Fruit fly (Drosophila melanogaster) whole organism, embryonic: Measurements from ENCODE around the gene mil.

ENCODE experiments used
- CG10959 ChIP-seq: fragments of 200-800 bp; sonication (Bioruptor generic); IDR thresholded peaks from 2 replicates; pipeline ENCODE4 v1.3.6; 2022; ENCODE audit warnings: missing biosample characterization, missing genetic modification characterization
- CG11456 ChIP-seq: fragments of 200-800 bp; sonication (Bioruptor generic); IDR thresholded peaks from 3 replicates; pipeline ENCODE4 v1.3.6; 2022; ENCODE audit warnings: missing biosample characterization, missing genetic modification characterization
- CG11504 ChIP-seq: fragments of 200-800 bp; sonication (Bioruptor generic); optimal IDR thresholded peaks from 3 replicates; lab custom pipeline; 2019; ENCODE audit warnings: missing biosample characterization, mild to moderate bottlenecking, missing genetic modification characterization, moderate library complexity
- CG12659 ChIP-seq: fragments of 200-800 bp; sonication (Bioruptor generic); optimal IDR thresholded peaks from 3 replicates; lab custom pipeline; 2017; ENCODE audit warnings: mild to moderate bottlenecking, missing biosample characterization, missing genetic modification reagents, missing genetic modification characterization
- CG13123 ChIP-seq: fragments of 200-800 bp; sonication (Bioruptor generic); optimal IDR thresholded peaks from 2 replicates; lab custom pipeline; 2016; ENCODE audit warnings: missing biosample characterization, missing genetic modification characterization
- CG14050 ChIP-seq: fragments of 200-800 bp; sonication (Bioruptor generic); IDR thresholded peaks from 3 replicates; pipeline ENCODE4 v1.3.6; 2022; ENCODE audit warnings: missing biosample characterization, missing genetic modification characterization
- CG15073 ChIP-seq: fragments of 200-800 bp; sonication (Bioruptor generic); optimal IDR thresholded peaks from 2 replicates; lab custom pipeline; 2016; ENCODE audit warnings: missing biosample characterization, missing genetic modification characterization
- CG18764 ChIP-seq: fragments of 200-800 bp; sonication (Bioruptor generic); optimal IDR thresholded peaks from 3 replicates; lab custom pipeline; 2016; ENCODE audit warnings: missing biosample characterization, missing genetic modification characterization
- CG3838 ChIP-seq: fragments of 200-800 bp; sonication (Bioruptor generic); optimal IDR thresholded peaks from 3 replicates; lab custom pipeline; 2016; ENCODE audit warnings: missing biosample characterization, missing genetic modification characterization
- CG43689 ChIP-seq: fragments of 200-800 bp; sonication (Bioruptor generic); IDR thresholded peaks from 2 replicates; pipeline ENCODE4 v1.3.6; 2022; ENCODE audit warnings: missing biosample characterization, missing genetic modification characterization
- CG6765 ChIP-seq: fragments of 200-800 bp; sonication (Bioruptor generic); optimal IDR thresholded peaks from 3 replicates; lab custom pipeline; 2017; ENCODE audit warnings: missing biosample characterization, mild to moderate bottlenecking, missing genetic modification characterization
- CG8290 ChIP-seq, 3 experiments: fragments of 200-800 bp; sonication (Bioruptor generic); optimal IDR thresholded peaks; 2 replicates each; lab custom pipeline; 2016 to 2019; ENCODE audit warnings: missing biosample characterization in 3 of 3, missing genetic modification characterization in 3 of 3, mild to moderate bottlenecking in 2 of 3, moderate library complexity in 1 of 3
- CG8924 ChIP-seq: fragments of 200-800 bp; optimal IDR thresholded peaks from 3 replicates; lab custom pipeline; 2019; ENCODE audit warnings: missing biosample characterization, mild to moderate bottlenecking, missing genetic modification characterization, moderate library complexity
- Deaf1 ChIP-seq: fragments of 200-800 bp; optimal IDR thresholded peaks from 3 replicates; lab custom pipeline; 2019; ENCODE audit warnings: missing biosample characterization, mild to moderate bottlenecking, missing genetic modification characterization, moderate library complexity
- GATAe ChIP-seq: fragments of 200-800 bp; sonication (Bioruptor generic); conservative IDR thresholded peaks from 2 replicates; pipeline ENCODE4 v1.3.6; 2022; ENCODE audit warnings: missing biosample characterization, missing genetic modification characterization
- HLH4C ChIP-seq: fragments of 200-800 bp; sonication (Bioruptor generic); IDR thresholded peaks from 3 replicates; pipeline ENCODE4 v1.3.6; 2022; ENCODE audit warnings: missing biosample characterization, missing genetic modification characterization; ENCODE audit not compliant: partially characterized antibody
- HLH54F ChIP-seq: fragments of 200-800 bp; sonication (Bioruptor generic); optimal IDR thresholded peaks from 3 replicates; lab custom pipeline; 2016; ENCODE audit warnings: missing biosample characterization, missing genetic modification characterization
- HmgD ChIP-seq: fragments of 200-800 bp; sonication (Bioruptor generic); optimal IDR thresholded peaks from 3 replicates; lab custom pipeline; 2016; ENCODE audit warnings: missing biosample characterization, missing genetic modification characterization
- HmgZ ChIP-seq: fragments of 200-800 bp; sonication (Bioruptor generic); optimal IDR thresholded peaks from 2 replicates; lab custom pipeline; 2018; ENCODE audit warnings: missing biosample characterization, mild to moderate bottlenecking, missing genetic modification characterization
- Hmr ChIP-seq: fragments of 200-800 bp; sonication (Bioruptor generic); optimal IDR thresholded peaks from 3 replicates; lab custom pipeline; 2017; ENCODE audit warnings: mild to moderate bottlenecking, missing biosample characterization, missing genetic modification reagents, missing genetic modification characterization
- Lhr ChIP-seq: fragments of 200-800 bp; sonication (Bioruptor generic); optimal IDR thresholded peaks from 3 replicates; lab custom pipeline; 2017; ENCODE audit warnings: mild to moderate bottlenecking, missing biosample characterization, missing genetic modification reagents, missing genetic modification characterization
- Lim3 ChIP-seq: fragments of 200-800 bp; sonication (Bioruptor generic); IDR thresholded peaks from 2 replicates; pipeline ENCODE4 v1.3.6; 2022; ENCODE audit warnings: missing biosample characterization, missing genetic modification characterization
- MESR4 ChIP-seq: fragments of 200-800 bp; sonication (Bioruptor generic); optimal IDR thresholded peaks from 2 replicates; lab custom pipeline; 2018; ENCODE audit warnings: missing biosample characterization, mild to moderate bottlenecking, missing genetic modification characterization, moderate library complexity
- MTF-1 ChIP-seq: fragments of 200-800 bp; sonication (Bioruptor generic); optimal IDR thresholded peaks from 2 replicates; lab custom pipeline; 2018; ENCODE audit warnings: missing biosample characterization, mild to moderate bottlenecking, missing genetic modification characterization, borderline replicate concordance
- Med ChIP-seq: fragments of 200-800 bp; sonication (Bioruptor generic); peaks from one replicate; lab custom pipeline; 2016; ENCODE audit warnings: missing biosample characterization, missing genetic modification characterization, mild to moderate bottlenecking, inconsistent platforms, moderate library complexity
- NC2α ChIP-seq: fragments of 200-800 bp; sonication (Bioruptor generic); optimal IDR thresholded peaks from 2 replicates; lab custom pipeline; 2016; ENCODE audit warnings: missing biosample characterization, missing genetic modification characterization
- Nf-YB ChIP-seq: fragments of 200-800 bp; sonication (Bioruptor generic); optimal IDR thresholded peaks from 3 replicates; lab custom pipeline; 2019; ENCODE audit warnings: missing biosample characterization, mild to moderate bottlenecking, missing genetic modification characterization, moderate library complexity
- Nf-YC ChIP-seq: fragments of 200-800 bp; optimal IDR thresholded peaks from 3 replicates; lab custom pipeline; 2019; ENCODE audit warnings: missing biosample characterization, mild to moderate bottlenecking, missing genetic modification characterization, moderate library complexity
- Sox102F ChIP-seq: fragments of 200-800 bp; sonication (Bioruptor generic); optimal IDR thresholded peaks from 2 replicates; lab custom pipeline; 2018; ENCODE audit warnings: missing biosample characterization, mild to moderate bottlenecking, missing genetic modification characterization, moderate library complexity
- Tbp ChIP-seq: fragments of >200 bp; optimal IDR thresholded peaks from 2 replicates; lab custom pipeline; 2018; ENCODE audit warnings: missing biosample characterization, missing genetic modification characterization
- aop ChIP-seq: fragments of 200-800 bp; sonication (Bioruptor generic); IDR thresholded peaks from 2 replicates; pipeline ENCODE4 v1.3.6; 2022; ENCODE audit warnings: missing biosample characterization, missing genetic modification characterization
- da ChIP-seq: fragments of 200-800 bp; sonication (Bioruptor generic); optimal IDR thresholded peaks from 2 replicates; lab custom pipeline; 2016; ENCODE audit warnings: missing biosample characterization, missing genetic modification characterization
- ems ChIP-seq: fragments of 200-800 bp; sonication (Bioruptor generic); optimal IDR thresholded peaks from 3 replicates; lab custom pipeline; 2016; ENCODE audit warnings: missing biosample characterization, missing genetic modification characterization
- en ChIP-seq: fragments of 200-800 bp; sonication (Bioruptor generic); optimal IDR thresholded peaks from 2 replicates; lab custom pipeline; 2016; ENCODE audit warnings: missing biosample characterization, missing genetic modification characterization
- ewg ChIP-seq: fragments of 200-800 bp; sonication (Bioruptor generic); optimal IDR thresholded peaks from 3 replicates; lab custom pipeline; 2017; ENCODE audit warnings: mild to moderate bottlenecking, missing biosample characterization, missing genetic modification reagents, missing genetic modification characterization
- fd96Cb ChIP-seq: fragments of 200-800 bp; sonication (Bioruptor generic); optimal IDR thresholded peaks from 2 replicates; lab custom pipeline; 2018; ENCODE audit warnings: missing biosample characterization, mild to moderate bottlenecking, missing genetic modification characterization, moderate library complexity
- gsb-n ChIP-seq: fragments of 200-800 bp; sonication (Bioruptor generic); optimal IDR thresholded peaks from 3 replicates; lab custom pipeline; 2018; ENCODE audit warnings: missing biosample characterization, mild to moderate bottlenecking, missing genetic modification characterization
- ind ChIP-seq: fragments of 200-800 bp; sonication (Bioruptor generic); optimal IDR thresholded peaks from 3 replicates; lab custom pipeline; 2016; ENCODE audit warnings: missing biosample characterization, missing genetic modification characterization
- klu ChIP-seq: fragments of 200-800 bp; sonication (Bioruptor generic); IDR thresholded peaks from 2 replicates; pipeline ENCODE4 v1.3.6; 2022; ENCODE audit warnings: missing biosample characterization, missing genetic modification characterization
- oc ChIP-seq: fragments of 200-800 bp; sonication (Bioruptor generic); optimal IDR thresholded peaks from 2 replicates; lab custom pipeline; 2018; ENCODE audit warnings: missing biosample characterization, mild to moderate bottlenecking, missing genetic modification characterization, moderate library complexity
- pan ChIP-seq, 4 experiments: fragments of >200 bp in 3 of 4; fragments of 200-800 bp in 1 of 4; sonication (Bioruptor generic) in 1 of 4; optimal IDR thresholded peaks in 3 of 4; IDR thresholded peaks in 1 of 4; 2 replicates each; pipeline versions ENCODE4 v1.3.6 to Lab custom; 2017 to 2022; ENCODE audit warnings: missing biosample characterization in 2 of 4, missing genetic modification characterization in 2 of 4, mixed read lengths in 1 of 4
- phol ChIP-seq: fragments of 200-800 bp; sonication (Bioruptor generic); optimal IDR thresholded peaks from 3 replicates; lab custom pipeline; 2018; ENCODE audit warnings: missing biosample characterization, mild to moderate bottlenecking, missing genetic modification characterization, moderate library complexity
- psq ChIP-seq: fragments of 200-800 bp; sonication (Bioruptor generic); optimal IDR thresholded peaks from 2 replicates; lab custom pipeline; 2017; ENCODE audit warnings: missing biosample characterization, missing genetic modification characterization
- scrt ChIP-seq: fragments of 200-800 bp; sonication (Bioruptor generic); optimal IDR thresholded peaks from 2 replicates; lab custom pipeline; 2018; ENCODE audit warnings: missing biosample characterization, mild to moderate bottlenecking, missing genetic modification characterization, moderate library complexity
- sens ChIP-seq: fragments of 200-800 bp; sonication (Bioruptor generic); peaks from one replicate; lab custom pipeline; 2016; ENCODE audit warnings: missing biosample characterization, missing genetic modification characterization
- sens-2 ChIP-seq: fragments of 200-800 bp; sonication (Bioruptor generic); IDR thresholded peaks from 2 replicates; pipeline ENCODE4 v1.3.6; 2022; ENCODE audit warnings: missing biosample characterization, missing genetic modification characterization
- sisA ChIP-seq: fragments of 200-800 bp; sonication (Bioruptor generic); IDR thresholded peaks from 2 replicates; pipeline ENCODE4 v1.3.6; 2022; ENCODE audit warnings: missing biosample characterization, missing genetic modification characterization
- tio ChIP-seq: fragments of 200-800 bp; sonication (Bioruptor generic); optimal IDR thresholded peaks from 2 replicates; lab custom pipeline; 2017; ENCODE audit warnings: missing biosample characterization, missing genetic modification characterization, inconsistent platforms
- ttk ChIP-seq: fragments of 200-800 bp; sonication (Bioruptor generic); IDR thresholded peaks from 2 replicates; pipeline ENCODE4 v2.1.2; 2022; ENCODE audit warnings: missing biosample characterization, missing genetic modification characterization
- vfl ChIP-seq: fragments of 200-800 bp; sonication (Bioruptor generic); optimal IDR thresholded peaks from 2 replicates; lab custom pipeline; 2016; ENCODE audit warnings: missing biosample characterization, missing genetic modification characterization
- vnd ChIP-seq: fragments of 200-800 bp; sonication (Bioruptor generic); IDR thresholded peaks from 3 replicates; pipeline ENCODE4 v1.3.6; 2022; ENCODE audit warnings: missing biosample characterization, missing genetic modification characterization; ENCODE audit not compliant: partially characterized antibody

Gene mil

DNA sequence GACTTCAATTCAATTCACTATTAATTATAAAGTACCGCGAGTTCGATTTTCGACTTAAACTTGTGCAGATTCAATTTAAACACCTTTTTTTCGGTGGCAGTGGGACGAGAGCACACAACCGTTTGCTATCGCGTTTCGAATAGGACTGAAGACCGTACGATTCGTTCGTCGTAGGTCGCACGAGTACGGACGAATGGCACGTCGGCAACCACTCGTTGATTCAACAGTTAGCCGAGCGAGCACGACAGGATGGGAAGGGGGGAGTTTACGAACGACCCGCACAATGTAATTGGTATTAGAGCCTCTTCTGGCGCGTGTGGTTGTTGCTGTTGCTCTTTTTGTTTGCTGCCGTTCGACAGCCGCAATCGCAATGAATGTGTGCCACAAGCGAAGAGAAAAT, 6.6 kb upstream of the mil start, which contains the start of gene CG34353 (continued):
- TF ChIP-seq Med (GFP tag; lab: Kevin White, UChicago): peak; percentile 67
- TF ChIP-seq klu (GFP tag; lab: Robert Waterston, UW): no peak
- TF ChIP-seq NC2α: no peak
- TF ChIP-seq oc (tag; lab: Kevin White, UChicago): peak; percentile 59
- TF ChIP-seq CG8290 (GFP tag; optimal IDR thresholded peaks at IDR 0.05; lab: Kevin White, UChicago): no peak
- peak in 1 of 2 experiments; percentile 72 for TF ChIP-seq CG8290 (tag; optimal IDR thresholded peaks at IDR 0.05; lab: Kevin White, UChicago)
- TF ChIP-seq CG8924 (tag; lab: Kevin White, UChicago): no peak
- peak; percentile 73 for TF ChIP-seq Nf-YC (tag; lab: Kevin White, UChicago)
- TF ChIP-seq CG12659: no peak
- no peak for TF ChIP-seq en
- TF ChIP-seq Hmr (GFP tag; lab: Kevin White, UChicago): no peak
- no peak for TF ChIP-seq CG10959
- no peak for TF ChIP-seq CG43689 (GFP tag; lab: Robert Waterston, UW)
- no peak for TF ChIP-seq sens-2 (GFP tag; lab: Robert Waterston, UW)
- no peak for TF ChIP-seq CG3838 (GFP tag; lab: Kevin White, UChicago)
- TF ChIP-seq Deaf1 (tag; lab: Kevin White, UChicago): peak; percentile 99
- TF ChIP-seq CG6765 (GFP tag; lab: Kevin White, UChicago): no peak
- TF ChIP-seq aop: no peak
- no peak for TF ChIP-seq CG11504 (tag; lab: Kevin White, UChicago)
- no peak for TF ChIP-seq ind (GFP tag; lab: Kevin White, UChicago)
- peak; percentile 98 for TF ChIP-seq scrt
- no peak for TF ChIP-seq CG18764 (GFP tag; lab: Kevin White, UChicago)
- no peak for TF ChIP-seq Lhr (GFP tag; lab: Kevin White, UChicago)
- no peak for TF ChIP-seq vfl
- TF ChIP-seq CG11456 (GFP tag; lab: Robert Waterston, UW): no peak
- no peak for TF ChIP-seq Lim3 (GFP tag; lab: Robert Waterston, UW)
- no peak for TF ChIP-seq Tbp (GFP tag; lab: Kevin White, UChicago)
- no peak for TF ChIP-seq MESR4 (GFP tag; lab: Kevin White, UChicago)
- TF ChIP-seq HmgZ (tag; lab: Kevin White, UChicago): peak; percentile 70
- TF ChIP-seq fd96Cb (tag; lab: Kevin White, UChicago): no peak
- no peak for TF ChIP-seq sisA (GFP tag; lab: Robert Waterston, UW)
- TF ChIP-seq ems (GFP tag; lab: Kevin White, UChicago): no peak
- peak; percentile 1 for TF ChIP-seq psq (GFP tag; lab: Kevin White, UChicago)
- no peak for TF ChIP-seq HmgD (GFP tag; lab: Kevin White, UChicago)
- TF ChIP-seq MTF-1: no peak
- no peak for TF ChIP-seq pan (optimal IDR thresholded peaks at IDR 0.05; lab: Kevin White, UChicago)
- no peak for TF ChIP-seq pan (GFP tag; optimal IDR thresholded peaks at IDR 0.05 in 1 of 2, IDR thresholded peaks at IDR 0.05 in 1 of 2)
- no peak for TF ChIP-seq CG15073
- TF ChIP-seq gsb-n (tag; lab: Kevin White, UChicago): no peak
- no peak for TF ChIP-seq vnd (GFP tag; lab: Robert Waterston, UW)
- TF ChIP-seq ewg (GFP tag; lab: Kevin White, UChicago): peak; percentile 48
- TF ChIP-seq CG13123 (GFP tag; lab: Kevin White, UChicago): no peak
- no peak for TF ChIP-seq ttk
- no peak for TF ChIP-seq tio
- peak; percentile 83 for TF ChIP-seq sens (GFP tag; lab: Kevin White, UChicago)
- no peak for TF ChIP-seq CG14050 (GFP tag; lab: Robert Waterston, UW)
- no peak for TF ChIP-seq Sox102F (GFP tag; lab: Kevin White, UChicago)
- no peak for TF ChIP-seq da (GFP tag; lab: Kevin White, UChicago)
- TF ChIP-seq phol (tag; lab: Kevin White, UChicago): no peak
- TF ChIP-seq HLH54F (GFP tag; lab: Kevin White, UChicago): no peak
- no peak for TF ChIP-seq GATAe
- no peak for TF ChIP-seq HLH4C (GFP tag; lab: Robert Waterston, UW)
- TF ChIP-seq Nf-YB: peak; percentile 63
